Fruit fly (Drosophila melanogaster) whole organism, embryonic: Measurements from ENCODE around the gene CG44271.
A peak's percentile ranks its signal among the peaks of the same experiment; 100 is the strongest.

Experiments used
- C15 ChIP-seq: fragments of 200-800 bp; sonication (Bioruptor generic); IDR thresholded peaks from 3 replicates; pipeline ENCODE4 v1.3.6; 2022; ENCODE audit warnings: missing biosample characterization, missing genetic modification characterization
- CG11093 ChIP-seq: fragments of 200-800 bp; sonication (Bioruptor generic); IDR thresholded peaks from 3 replicates; pipeline ENCODE4 v1.3.6; 2022; ENCODE audit warnings: missing biosample characterization, missing genetic modification characterization
- CG11560 ChIP-seq: fragments of 200-800 bp; sonication (Bioruptor generic); IDR thresholded peaks from 3 replicates; pipeline ENCODE4 v1.3.6; 2022; ENCODE audit warnings: missing biosample characterization, missing genetic modification characterization
- CG12104 ChIP-seq: fragments of 200-800 bp; sonication (Bioruptor generic); optimal IDR thresholded peaks from 3 replicates; lab custom pipeline; 2016; ENCODE audit warnings: missing biosample characterization, missing genetic modification characterization
- CG12942 ChIP-seq: fragments of 200-800 bp; sonication (Bioruptor generic); optimal IDR thresholded peaks from 3 replicates; lab custom pipeline; 2016; ENCODE audit warnings: missing biosample characterization, missing genetic modification characterization
- CG14667 ChIP-seq: fragments of 200-800 bp; sonication (Bioruptor generic); IDR thresholded peaks from 2 replicates; pipeline ENCODE4 v1.3.6; 2022; ENCODE audit warnings: missing biosample characterization, missing genetic modification characterization
- CG15269 ChIP-seq: fragments of 200-800 bp; sonication (Bioruptor generic); optimal IDR thresholded peaks from 2 replicates; lab custom pipeline; 2018; ENCODE audit warnings: missing biosample characterization, mild to moderate bottlenecking, missing genetic modification characterization, moderate library complexity
- CG16779 ChIP-seq: fragments of 200-800 bp; sonication (Bioruptor generic); IDR thresholded peaks from 2 replicates; pipeline ENCODE4 v1.3.6; 2022; ENCODE audit warnings: missing biosample characterization, missing genetic modification characterization
- CG17186 ChIP-seq: fragments of 200-800 bp; sonication (Bioruptor generic); optimal IDR thresholded peaks from 3 replicates; lab custom pipeline; 2017; ENCODE audit warnings: missing biosample characterization, missing genetic modification reagents, missing genetic modification characterization
- CG17361 ChIP-seq: fragments of 200-800 bp; sonication (Bioruptor generic); IDR thresholded peaks from 3 replicates; pipeline ENCODE4 v1.3.6; 2022; ENCODE audit warnings: missing biosample characterization, missing genetic modification characterization
- CG17612 ChIP-seq: fragments of 200-800 bp; sonication (Bioruptor generic); IDR thresholded peaks from 2 replicates; pipeline ENCODE4 v1.3.6; 2022; ENCODE audit warnings: missing biosample characterization, missing genetic modification characterization
- CG1832 ChIP-seq: fragments of 200-800 bp; sonication (Bioruptor generic); optimal IDR thresholded peaks from 2 replicates; lab custom pipeline; 2017; ENCODE audit warnings: missing biosample characterization, mild to moderate bottlenecking, missing genetic modification characterization, inconsistent platforms
- CG18764 ChIP-seq: fragments of 200-800 bp; sonication (Bioruptor generic); optimal IDR thresholded peaks from 3 replicates; lab custom pipeline; 2016; ENCODE audit warnings: missing biosample characterization, missing genetic modification characterization
- CG2129 ChIP-seq: fragments of 200-800 bp; sonication (Bioruptor generic); IDR thresholded peaks from 2 replicates; pipeline ENCODE4 v1.3.6; 2022; ENCODE audit warnings: missing biosample characterization, missing genetic modification characterization; ENCODE audit not compliant: partially characterized antibody
- CG2202 ChIP-seq: fragments of 200-800 bp; sonication (Bioruptor generic); optimal IDR thresholded peaks from 2 replicates; lab custom pipeline; 2018; ENCODE audit warnings: missing biosample characterization, mild to moderate bottlenecking, missing genetic modification characterization
- CG2678 ChIP-seq: fragments of 200-800 bp; sonication (Bioruptor generic); optimal IDR thresholded peaks from 3 replicates; lab custom pipeline; 2019; ENCODE audit warnings: missing biosample characterization, mild to moderate bottlenecking, missing genetic modification characterization, moderate library complexity
- CG30431 ChIP-seq: fragments of 200-800 bp; sonication (Bioruptor generic); optimal IDR thresholded peaks from 2 replicates; lab custom pipeline; 2017; ENCODE audit warnings: missing biosample characterization, missing genetic modification characterization
- CG3407 ChIP-seq: fragments of 200-800 bp; sonication (Bioruptor generic); optimal IDR thresholded peaks from 2 replicates; lab custom pipeline; 2018; ENCODE audit warnings: missing biosample characterization, mild to moderate bottlenecking, missing genetic modification characterization
- CG3847 ChIP-seq: fragments of 200-800 bp; sonication (Bioruptor generic); IDR thresholded peaks from 2 replicates; pipeline ENCODE4 v1.3.6; 2022; ENCODE audit warnings: missing biosample characterization, missing genetic modification characterization
- CG3995 ChIP-seq: fragments of 200-800 bp; sonication (Bioruptor generic); optimal IDR thresholded peaks from 3 replicates; lab custom pipeline; 2016; ENCODE audit warnings: missing biosample characterization, missing genetic modification characterization
- CG6854 ChIP-seq: fragments of 200-800 bp; sonication (Bioruptor generic); optimal IDR thresholded peaks from 3 replicates; lab custom pipeline; 2017; ENCODE audit warnings: missing biosample characterization, mild to moderate bottlenecking, missing genetic modification characterization
- CG7357 ChIP-seq: fragments of 200-800 bp; sonication (Bioruptor generic); IDR thresholded peaks from 3 replicates; pipeline ENCODE4 v1.3.6; 2022; ENCODE audit warnings: missing biosample characterization, missing genetic modification characterization
- CG7963 ChIP-seq: fragments of 200-800 bp; sonication (Bioruptor generic); IDR thresholded peaks from 3 replicates; pipeline ENCODE4 v1.3.6; 2022; ENCODE audit warnings: missing biosample characterization, missing genetic modification characterization; ENCODE audit not compliant: partially characterized antibody
- CG8281 ChIP-seq: fragments of 200-800 bp; sonication (Bioruptor generic); optimal IDR thresholded peaks from 2 replicates; lab custom pipeline; 2018; ENCODE audit warnings: missing biosample characterization, mild to moderate bottlenecking, missing genetic modification characterization, moderate library complexity
- CHES-1-like ChIP-seq: fragments of 200-800 bp; sonication (Bioruptor generic); optimal IDR thresholded peaks from 2 replicates; lab custom pipeline; 2016; ENCODE audit warnings: missing biosample characterization, missing genetic modification characterization
- Dad ChIP-seq: fragments of 200-800 bp; sonication (Bioruptor generic); optimal IDR thresholded peaks from 3 replicates; lab custom pipeline; 2016; ENCODE audit warnings: missing biosample characterization, missing genetic modification characterization
- Dip2 ChIP-seq: fragments of 200-800 bp; sonication (Bioruptor generic); IDR thresholded peaks from 2 replicates; pipeline ENCODE4 v1.3.6; 2022; ENCODE audit warnings: missing biosample characterization, missing genetic modification characterization
- Dref ChIP-seq: fragments of 200-800 bp; sonication (Bioruptor generic); IDR thresholded peaks from 2 replicates; pipeline ENCODE4 v1.3.6; 2022; ENCODE audit warnings: missing biosample characterization, missing genetic modification characterization
- ERR ChIP-seq: fragments of 200-800 bp; sonication (Bioruptor generic); optimal IDR thresholded peaks from 2 replicates; lab custom pipeline; 2016; ENCODE audit warnings: missing biosample characterization, missing genetic modification characterization
- GATAe ChIP-seq: fragments of 200-800 bp; sonication (Bioruptor generic); conservative IDR thresholded peaks from 2 replicates; pipeline ENCODE4 v1.3.6; 2022; ENCODE audit warnings: missing biosample characterization, missing genetic modification characterization
- HLH54F ChIP-seq: fragments of 200-800 bp; sonication (Bioruptor generic); optimal IDR thresholded peaks from 3 replicates; lab custom pipeline; 2016; ENCODE audit warnings: missing biosample characterization, missing genetic modification characterization
- HLHmδ ChIP-seq: fragments of 200-800 bp; sonication (Bioruptor generic); optimal IDR thresholded peaks from 2 replicates; lab custom pipeline; 2018; ENCODE audit warnings: missing biosample characterization, mild to moderate bottlenecking, missing genetic modification characterization, moderate library complexity
- Neu2 ChIP-seq: fragments of 200-800 bp; sonication (Bioruptor generic); optimal IDR thresholded peaks from 3 replicates; lab custom pipeline; 2016; ENCODE audit warnings: missing biosample characterization, missing genetic modification characterization, borderline replicate concordance
- Stat92E ChIP-seq, 3 experiments: fragments of >200 bp in 2 of 3; fragments of 200-800 bp in 1 of 3; sonication (Bioruptor generic) in 1 of 3; optimal IDR thresholded peaks; 2 replicates each; lab custom pipeline; 2017 to 2019; ENCODE audit warnings: missing biosample characterization in 3 of 3, missing genetic modification characterization in 3 of 3, mild to moderate bottlenecking in 1 of 3, moderate library complexity in 1 of 3
- Usf ChIP-seq: fragments of 200-800 bp; sonication (Bioruptor generic); optimal IDR thresholded peaks from 2 replicates; lab custom pipeline; 2017; ENCODE audit warnings: missing genotype, missing biosample characterization, missing genetic modification characterization
- chinmo ChIP-seq: fragments of 200-800 bp; sonication (Bioruptor generic); IDR thresholded peaks from 4 replicates; pipeline ENCODE4 v1.3.6; 2022; ENCODE audit warnings: missing biosample characterization, missing genetic modification characterization; ENCODE audit not compliant: partially characterized antibody
- dan ChIP-seq: fragments of 200-800 bp; sonication (Bioruptor generic); IDR thresholded peaks from 2 replicates; pipeline ENCODE4 v1.3.6; 2022; ENCODE audit warnings: missing biosample characterization, missing genetic modification characterization
- dysf ChIP-seq: fragments of 200-800 bp; sonication (Bioruptor generic); IDR thresholded peaks from 3 replicates; pipeline ENCODE4 v1.3.6; 2022; ENCODE audit warnings: missing biosample characterization, missing genetic modification characterization
- eyg ChIP-seq: fragments of 200-800 bp; sonication (Bioruptor generic); optimal IDR thresholded peaks from 3 replicates; lab custom pipeline; 2016; ENCODE audit warnings: missing biosample characterization, missing genetic modification characterization
- ham ChIP-seq: fragments of 200-800 bp; sonication (Bioruptor generic); IDR thresholded peaks from 2 replicates; pipeline ENCODE4 v1.3.6; 2022; ENCODE audit warnings: missing biosample characterization, missing genetic modification characterization
- knrl ChIP-seq: fragments of 200-800 bp; sonication (Bioruptor generic); IDR thresholded peaks from 3 replicates; pipeline ENCODE4 v1.3.6; 2022; ENCODE audit warnings: missing biosample characterization, missing genetic modification characterization; ENCODE audit not compliant: partially characterized antibody
- org-1 ChIP-seq: fragments of 200-800 bp; sonication (Bioruptor generic); optimal IDR thresholded peaks from 2 replicates; lab custom pipeline; 2017; ENCODE audit warnings: missing biosample characterization, missing genetic modification characterization
- phol ChIP-seq: fragments of 200-800 bp; sonication (Bioruptor generic); optimal IDR thresholded peaks from 3 replicates; lab custom pipeline; 2018; ENCODE audit warnings: missing biosample characterization, mild to moderate bottlenecking, missing genetic modification characterization, moderate library complexity
- pum ChIP-seq: fragments of 200-800 bp; sonication (Bioruptor generic); optimal IDR thresholded peaks from 2 replicates; lab custom pipeline; 2016; ENCODE audit warnings: missing biosample characterization, missing genetic modification characterization
- sd ChIP-seq: fragments of 200-800 bp; sonication (Bioruptor generic); optimal IDR thresholded peaks from 3 replicates; lab custom pipeline; 2018; ENCODE audit warnings: missing biosample characterization, mild to moderate bottlenecking, missing genetic modification characterization, moderate library complexity
- sisA ChIP-seq: fragments of 200-800 bp; sonication (Bioruptor generic); IDR thresholded peaks from 2 replicates; pipeline ENCODE4 v1.3.6; 2022; ENCODE audit warnings: missing biosample characterization, missing genetic modification characterization
- tap ChIP-seq: fragments of 200-800 bp; optimal IDR thresholded peaks from 3 replicates; lab custom pipeline; 2019; ENCODE audit warnings: missing biosample characterization, mild to moderate bottlenecking, missing genetic modification characterization, moderate library complexity
- twi ChIP-seq: fragments of 200-800 bp; optimal IDR thresholded peaks from 2 replicates; lab custom pipeline; 2019; ENCODE audit warnings: missing biosample characterization, mild to moderate bottlenecking, missing genetic modification characterization, moderate library complexity
- wek ChIP-seq: fragments of 200-800 bp; sonication (Bioruptor generic); optimal IDR thresholded peaks from 3 replicates; lab custom pipeline; 2018; ENCODE audit warnings: missing biosample characterization, mild to moderate bottlenecking, missing genetic modification characterization, moderate library complexity

The CG44271 gene

DNA sequence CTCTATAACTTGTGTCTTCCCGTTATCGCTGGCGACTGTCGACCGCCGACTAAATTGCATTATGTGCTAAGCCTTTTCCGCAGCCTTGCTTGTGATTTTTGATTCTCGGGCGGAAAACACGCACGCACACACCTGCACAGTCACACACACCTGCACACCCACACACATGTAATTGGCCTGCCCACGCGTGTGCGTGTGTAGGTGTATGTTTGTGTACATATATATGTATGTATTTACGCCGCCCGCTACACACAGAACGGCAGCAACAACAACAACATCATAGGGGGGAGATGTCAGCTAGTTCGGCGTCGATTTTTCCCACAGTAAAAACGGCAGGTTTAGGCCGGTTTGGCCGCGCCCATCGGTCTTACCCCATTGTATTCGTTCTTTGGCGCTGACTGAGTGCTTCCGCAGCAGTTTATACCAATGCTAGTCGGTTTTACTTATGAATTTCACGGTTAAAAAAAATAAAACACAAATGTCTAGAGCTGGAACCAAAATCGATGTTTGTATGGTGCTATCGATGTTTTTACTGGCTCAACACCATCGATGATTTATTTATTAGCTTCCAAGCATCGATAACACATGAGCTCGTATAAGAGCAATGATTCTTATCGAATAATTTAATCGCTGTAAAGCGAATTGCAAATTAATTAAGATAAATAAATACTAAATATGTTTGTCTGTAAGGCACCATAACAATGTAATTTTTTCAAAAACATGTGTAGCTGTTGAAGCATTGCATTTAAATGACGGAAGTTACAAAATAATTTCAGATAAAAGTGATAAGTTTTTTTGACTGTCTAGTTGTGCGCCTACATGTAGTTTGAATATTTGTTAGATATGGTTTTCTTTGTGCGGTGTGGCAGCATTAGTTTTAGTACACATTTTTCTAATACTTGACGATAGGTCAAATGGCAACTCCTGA is 24.6 kb downstream of the CG44271 start, which contains the start of gene homer:
Gene homer, minus strand, starts transcription at position 538 of the 928 bp plus-strand sequence.
- no peak for TF ChIP-seq dan
- TF ChIP-seq phol (tag; lab: Kevin White, UChicago) = peak; percentile 37
- TF ChIP-seq knrl (GFP tag; lab: Robert Waterston, UW) = peak; percentile 92
- peak; percentile 92; the same call in 3 of the 4 replicates for TF ChIP-seq chinmo
- TF ChIP-seq CG17612 (GFP tag; lab: Robert Waterston, UW) = no peak
- no peak for TF ChIP-seq CG3847 (GFP tag; lab: Robert Waterston, UW)
- TF ChIP-seq eyg (GFP tag; lab: Kevin White, UChicago) = no peak
- TF ChIP-seq CG2678 (tag; lab: Kevin White, UChicago) = no peak
- TF ChIP-seq sd (tag; lab: Kevin White, UChicago) = no peak
- TF ChIP-seq HLHmδ (GFP tag; lab: Kevin White, UChicago) = peak; percentile 85
- TF ChIP-seq CG3995 (GFP tag; lab: Kevin White, UChicago) = no peak
- TF ChIP-seq tap = no peak
- TF ChIP-seq sisA (GFP tag; lab: Robert Waterston, UW) = no peak
- no peak for TF ChIP-seq ham (GFP tag; lab: Robert Waterston, UW)
- no peak for TF ChIP-seq CG12942 (GFP tag; lab: Kevin White, UChicago)
- no peak for TF ChIP-seq twi (tag; lab: Kevin White, UChicago)
- TF ChIP-seq CG8281 (tag; lab: Kevin White, UChicago) = no peak
- no peak for TF ChIP-seq CG3407 (GFP tag; lab: Kevin White, UChicago)
- no peak for TF ChIP-seq GATAe (GFP tag; lab: Robert Waterston, UW)
- TF ChIP-seq CG18764 = no peak
- TF ChIP-seq CG14667 (GFP tag; lab: Robert Waterston, UW) = no peak
- TF ChIP-seq CG12104 (GFP tag; lab: Kevin White, UChicago) = no peak
- no peak for TF ChIP-seq CG2202 (tag; lab: Kevin White, UChicago)
- no peak for TF ChIP-seq org-1 (GFP tag; lab: Kevin White, UChicago)
- TF ChIP-seq CG6854 (GFP tag; lab: Kevin White, UChicago) = no peak
- no peak for TF ChIP-seq pum
- no peak for TF ChIP-seq CG15269
- no peak for TF ChIP-seq CG11093 (GFP tag; lab: Robert Waterston, UW)
- no peak for TF ChIP-seq C15 (GFP tag; lab: Robert Waterston, UW)
- no peak for TF ChIP-seq Dip2 (GFP tag; lab: Robert Waterston, UW)
- no peak for TF ChIP-seq Neu2 (GFP tag; lab: Kevin White, UChicago)
- no peak for TF ChIP-seq Usf (GFP tag; lab: Kevin White, UChicago)
- TF ChIP-seq Dad = no peak
- TF ChIP-seq CG1832 (GFP tag; lab: Kevin White, UChicago) = no peak
- peak; percentile 32; the same call in 1 of the 3 replicates for TF ChIP-seq CG17361 (GFP tag; lab: Robert Waterston, UW)
- TF ChIP-seq CG17186 (GFP tag; lab: Kevin White, UChicago) = peak; percentile 1
- no peak for TF ChIP-seq HLH54F (GFP tag; lab: Kevin White, UChicago)
- TF ChIP-seq wek (GFP tag; lab: Kevin White, UChicago) = no peak
- TF ChIP-seq CG11560 (tag; lab: Robert Waterston, UW) = peak; percentile 97
- peak; percentile 81 for TF ChIP-seq CG2129
- no peak for TF ChIP-seq ERR (GFP tag; lab: Kevin White, UChicago)
- TF ChIP-seq CG7357 = no peak
- TF ChIP-seq CG16779 (GFP tag; lab: Robert Waterston, UW) = no peak
- TF ChIP-seq Stat92E (GFP tag; optimal IDR thresholded peaks at IDR 0.05; lab: Kevin White, UChicago) = peak in 1 of 3 experiments; percentile 33
- TF ChIP-seq CG30431 (GFP tag; lab: Kevin White, UChicago) = no peak
- TF ChIP-seq CG7963 (GFP tag; lab: Robert Waterston, UW) = peak; percentile 95
- TF ChIP-seq dysf (GFP tag; lab: Robert Waterston, UW) = no peak
- peak; percentile 26 for TF ChIP-seq CHES-1-like (GFP tag; lab: Kevin White, UChicago)
- peak; percentile 98 for TF ChIP-seq Dref (GFP tag; lab: Robert Waterston, UW)
